Fruit fly (Drosophila melanogaster): ENCODE data around the gene Mi-2.

Mi-2 gene

DNA sequence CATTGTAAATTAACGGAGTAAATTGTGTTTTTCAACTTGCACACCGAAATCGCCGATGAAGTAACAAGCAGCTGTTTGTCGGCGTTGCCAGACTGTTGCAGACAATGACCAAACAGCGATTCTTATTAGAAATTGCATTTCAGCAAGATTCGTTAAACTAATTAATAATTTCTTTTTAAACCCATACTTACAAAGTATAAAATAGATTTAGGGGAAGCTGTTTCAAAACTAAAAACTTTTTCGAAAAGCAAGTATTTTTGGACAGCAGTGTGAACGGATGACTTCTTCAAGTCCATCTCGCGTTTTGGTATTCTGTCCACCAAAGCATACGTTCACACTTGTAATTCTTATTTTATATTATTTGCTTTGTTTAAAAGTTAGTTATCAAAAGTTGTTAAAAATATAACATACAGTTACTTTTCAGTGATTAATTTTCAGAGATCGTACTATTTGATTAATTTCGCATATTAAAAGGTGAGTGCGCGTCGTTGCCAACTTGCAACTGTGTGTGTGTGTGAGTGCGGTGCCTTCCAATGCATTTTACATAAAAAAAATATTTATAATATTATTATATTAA lies 18.5 kb upstream of the Mi-2 start, which contains the start of the genes CG8004 and RhoGDI:
Gene CG8004, minus strand, starts transcription at position 74 of the 577 bp plus-strand sequence.
Gene RhoGDI, plus strand, starts transcription at position 309 of the 577 bp plus-strand sequence.
- TF ChIP-seq Rel (GFP tag; optimal IDR thresholded peaks at IDR 0.05): no peak
- TF ChIP-seq Rel (tag; optimal IDR thresholded peaks at IDR 0.05): peak; percentile 36
- peak; percentile 28 for TF ChIP-seq Sp1 (GFP tag; optimal IDR thresholded peaks at IDR 0.05)
- peak; percentile 69 for TF ChIP-seq h (GFP tag; optimal IDR thresholded peaks at IDR 0.05)
- peak; percentile 79 for TF ChIP-seq Hnf4 (GFP tag; optimal IDR thresholded peaks at IDR 0.05)
- TF ChIP-seq CG9705 (GFP tag; optimal IDR thresholded peaks at IDR 0.05): peak; percentile 42
- peak; percentile 58 for TF ChIP-seq HLH106 (tag; optimal IDR thresholded peaks at IDR 0.05)
- no peak for TF ChIP-seq tai (GFP tag; optimal IDR thresholded peaks at IDR 0.05)
- TF ChIP-seq CrebA (GFP tag; optimal IDR thresholded peaks at IDR 0.05; ENCODE audit: borderline replicate concordance): no peak
- TF ChIP-seq br (GFP tag; optimal IDR thresholded peaks at IDR 0.05): peak; percentile 12
- TF ChIP-seq psq (GFP tag; optimal IDR thresholded peaks at IDR 0.05): peak; percentile 23
- TF ChIP-seq rgr (GFP tag; optimal IDR thresholded peaks at IDR 0.05): peak; percentile 62
- peak; percentile 78 for TF ChIP-seq sv (GFP tag; optimal IDR thresholded peaks at IDR 0.05)
- TF ChIP-seq foxo (GFP tag; optimal IDR thresholded peaks at IDR 0.05): peak in 1 of 2 experiments; percentile 75
- peak; percentile 45 for TF ChIP-seq OdsH (GFP tag; optimal IDR thresholded peaks at IDR 0.05)
- peak; percentile 44 for TF ChIP-seq Hr83 (GFP tag; optimal IDR thresholded peaks at IDR 0.05; ENCODE audit: poor library complexity, severe bottlenecking)
- TF ChIP-seq lola (GFP tag; optimal IDR thresholded peaks at IDR 0.05): no peak
- TF ChIP-seq CG32264 (GFP tag; optimal IDR thresholded peaks at IDR 0.05): peak; percentile 52
- no peak for TF ChIP-seq Dfd (GFP tag; optimal IDR thresholded peaks at IDR 0.05)
- peak; percentile 12 for TF ChIP-seq woc (GFP tag; optimal IDR thresholded peaks at IDR 0.05)
- TF ChIP-seq dl (GFP tag; optimal IDR thresholded peaks at IDR 0.05; ENCODE audit: insufficient read depth in 1 of 2, partially characterized antibody in 2 of 2): no peak
- TF ChIP-seq fru (GFP tag; optimal IDR thresholded peaks at IDR 0.05): peak; percentile 84
- TF ChIP-seq Hr78 (GFP tag; optimal IDR thresholded peaks at IDR 0.05): no peak
- TF ChIP-seq ey (GFP tag; optimal IDR thresholded peaks at IDR 0.05): peak; percentile 70

DNA sequence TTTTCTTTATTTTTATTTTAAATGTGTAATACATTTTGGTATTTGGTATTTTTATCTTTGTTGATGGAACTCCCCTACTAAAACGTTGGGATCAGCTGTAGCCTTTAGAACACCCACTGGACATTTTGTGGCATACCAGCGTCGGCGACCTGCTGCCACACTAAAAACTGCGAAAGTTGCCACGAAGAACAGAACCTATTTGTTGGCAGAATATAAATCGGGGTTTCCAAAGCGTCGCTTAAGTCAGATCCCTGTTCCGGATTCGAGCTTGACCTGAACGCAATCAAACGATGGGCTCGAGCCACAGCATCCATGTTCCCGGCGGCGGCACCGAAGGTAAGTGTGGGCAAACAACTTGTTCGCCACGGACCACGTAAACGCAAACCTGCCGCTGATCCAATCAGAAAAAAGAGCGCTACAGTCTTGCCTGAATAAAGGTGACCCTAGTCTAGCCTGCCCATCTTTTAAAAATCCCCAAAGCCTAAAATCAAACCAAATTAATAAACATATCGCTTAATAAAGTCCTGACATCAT lies 14.8 kb upstream of the Mi-2 start, which contains the start of gene Grasp65:
Gene Grasp65, plus strand, starts transcription at position 173 of the 534 bp plus-strand sequence.
- TF ChIP-seq HLH106 (tag; optimal IDR thresholded peaks at IDR 0.05): no peak
- no peak for TF ChIP-seq foxo (GFP tag; optimal IDR thresholded peaks at IDR 0.05)
- TF ChIP-seq Rel (GFP tag; optimal IDR thresholded peaks at IDR 0.05): no peak
- peak; percentile 84 for TF ChIP-seq Rel (tag; optimal IDR thresholded peaks at IDR 0.05)
- TF ChIP-seq Jra (GFP tag; optimal IDR thresholded peaks at IDR 0.05): no peak
- TF ChIP-seq Sp1 (GFP tag; optimal IDR thresholded peaks at IDR 0.05): peak; percentile 53

dm6 chr3L:19922833-19923745 lies 13.1 kb upstream of the Mi-2 start, which contains the start of gene Pfdn6:
Gene Pfdn6 (plus strand): TSS chr3L:19923671.
- TF ChIP-seq rgr (GFP tag; optimal IDR thresholded peaks at IDR 0.05): peak; percentile 76
- TF ChIP-seq foxo (GFP tag; optimal IDR thresholded peaks at IDR 0.05): peak in 1 of 2 experiments; percentile 73
- TF ChIP-seq HLH106 (tag; optimal IDR thresholded peaks at IDR 0.05): peak; percentile 70
- TF ChIP-seq tai (GFP tag; optimal IDR thresholded peaks at IDR 0.05): no peak
- TF ChIP-seq fru (GFP tag; optimal IDR thresholded peaks at IDR 0.05): no peak
- no peak for TF ChIP-seq GATAd (GFP tag; optimal IDR thresholded peaks at IDR 0.05)
- TF ChIP-seq Sp1 (GFP tag; optimal IDR thresholded peaks at IDR 0.05): peak; percentile 59
- no peak for TF ChIP-seq Hnf4 (GFP tag; optimal IDR thresholded peaks at IDR 0.05)
- TF ChIP-seq sv (GFP tag; optimal IDR thresholded peaks at IDR 0.05): peak; percentile 73
- TF ChIP-seq Hr83 (GFP tag; optimal IDR thresholded peaks at IDR 0.05; ENCODE audit: poor library complexity, severe bottlenecking): no peak
- peak; percentile 54 for TF ChIP-seq dsf (GFP tag; optimal IDR thresholded peaks at IDR 0.05; ENCODE audit: borderline replicate concordance)
- TF ChIP-seq Vsx2 (GFP tag; optimal IDR thresholded peaks at IDR 0.05; ENCODE audit: partially characterized antibody): peak; percentile 100
- TF ChIP-seq h (GFP tag; optimal IDR thresholded peaks at IDR 0.05): peak; percentile 75
- no peak for TF ChIP-seq pan (optimal IDR thresholded peaks at IDR 0.05)
- TF ChIP-seq psq (GFP tag; optimal IDR thresholded peaks at IDR 0.05): peak; percentile 58
- peak; percentile 65 for TF ChIP-seq CG9705 (GFP tag; optimal IDR thresholded peaks at IDR 0.05)
- TF ChIP-seq N (GFP tag; optimal IDR thresholded peaks at IDR 0.05): no peak
- TF ChIP-seq CG32264 (GFP tag; optimal IDR thresholded peaks at IDR 0.05): peak; percentile 25
- no peak for TF ChIP-seq Mio (GFP tag; optimal IDR thresholded peaks at IDR 0.05)
- no peak for TF ChIP-seq lola (GFP tag; optimal IDR thresholded peaks at IDR 0.05)
- peak; percentile 19 for TF ChIP-seq OdsH (GFP tag; optimal IDR thresholded peaks at IDR 0.05)
- TF ChIP-seq Dif (GFP tag; optimal IDR thresholded peaks at IDR 0.05; ENCODE audit: partially characterized antibody): peak; percentile 99
- peak; percentile 86 to 96 for TF ChIP-seq dl (GFP tag; optimal IDR thresholded peaks at IDR 0.05; ENCODE audit: insufficient read depth in 1 of 2, partially characterized antibody in 2 of 2)
- peak; percentile 47 for TF ChIP-seq Jra (GFP tag; optimal IDR thresholded peaks at IDR 0.05)
- no peak for TF ChIP-seq sage (GFP tag; optimal IDR thresholded peaks at IDR 0.05)
- TF ChIP-seq ey (GFP tag; optimal IDR thresholded peaks at IDR 0.05): peak; percentile 52
- TF ChIP-seq Rel (GFP tag; optimal IDR thresholded peaks at IDR 0.05): no peak
- peak; percentile 29 for TF ChIP-seq Rel (tag; optimal IDR thresholded peaks at IDR 0.05)
- no peak for TF ChIP-seq br (GFP tag; optimal IDR thresholded peaks at IDR 0.05)
- no peak for TF ChIP-seq Hr78 (GFP tag; optimal IDR thresholded peaks at IDR 0.05)
- peak; percentile 62 for TF ChIP-seq Myc (optimal IDR thresholded peaks at IDR 0.05)
- no peak for TF ChIP-seq jim (GFP tag; optimal IDR thresholded peaks at IDR 0.05)
- no peak for TF ChIP-seq CrebA (GFP tag; optimal IDR thresholded peaks at IDR 0.05; ENCODE audit: borderline replicate concordance)
- no peak for TF ChIP-seq usp (GFP tag; optimal IDR thresholded peaks at IDR 0.05)
- no peak for TF ChIP-seq woc (GFP tag; optimal IDR thresholded peaks at IDR 0.05)

Data from whole organism, wandering third instar larva.